Fruit fly (Drosophila melanogaster): ENCODE results near the gene CG4229.

Gene CG4229

dm6 chr3L:16542998-16543624 is 13.5 kb upstream of the CG4229 start, which contains the start of gene CG43373 (continued):
- peak; percentile 63 for TF ChIP-seq CG5180 (GFP tag; optimal IDR thresholded peaks at IDR 0.05)
- peak; percentile 71 for TF ChIP-seq Jarid2 (GFP tag; optimal IDR thresholded peaks at IDR 0.05)
- TF ChIP-seq Hmr (GFP tag; optimal IDR thresholded peaks at IDR 0.05) = peak; percentile 35
- TF ChIP-seq sd (tag; optimal IDR thresholded peaks at IDR 0.05) = peak; percentile 2
- TF ChIP-seq CG34376 (GFP tag; optimal IDR thresholded peaks at IDR 0.05) = peak; percentile 9
- TF ChIP-seq Deaf1 (tag; optimal IDR thresholded peaks at IDR 0.05) = peak; percentile 63
- TF ChIP-seq kah (GFP tag; optimal IDR thresholded peaks at IDR 0.05) = peak; percentile 27
- no peak for TF ChIP-seq wdn (GFP tag; IDR thresholded peaks at IDR 0.05)
- TF ChIP-seq mirr (GFP tag; optimal IDR thresholded peaks at IDR 0.05) = peak; percentile 16
- TF ChIP-seq oc (tag; optimal IDR thresholded peaks at IDR 0.05) = peak; percentile 8
- TF ChIP-seq CG8290 (GFP tag; optimal IDR thresholded peaks at IDR 0.05) = no peak
- peak in 1 of 2 experiments; percentile 12 for TF ChIP-seq CG8290 (tag; optimal IDR thresholded peaks at IDR 0.05)
- no peak for TF ChIP-seq Elba2 (GFP tag; optimal IDR thresholded peaks at IDR 0.05)
- 0 out of 3 replicates have a peak, but pooled peaks have one; percentile 60 for TF ChIP-seq CG11456 (GFP tag; IDR thresholded peaks at IDR 0.05)
- TF ChIP-seq Mes4 (GFP tag; optimal IDR thresholded peaks at IDR 0.05) = no peak
- TF ChIP-seq CG17568 (GFP tag; optimal IDR thresholded peaks at IDR 0.05) = peak; percentile 26
- TF ChIP-seq Blimp-1 (GFP tag; optimal IDR thresholded peaks at IDR 0.05) = peak; percentile 97
- no peak for TF ChIP-seq slbo (GFP tag; IDR thresholded peaks at IDR 0.05)
- TF ChIP-seq row (GFP tag; IDR thresholded peaks at IDR 0.05) = no peak
- peak; percentile 28 for TF ChIP-seq odd (GFP tag; optimal IDR thresholded peaks at IDR 0.05)
- no peak for TF ChIP-seq p53 (GFP tag; optimal IDR thresholded peaks at IDR 0.05)
- peak; percentile 61 for TF ChIP-seq Fer1 (GFP tag; optimal IDR thresholded peaks at IDR 0.05)
- peak; percentile 62 for TF ChIP-seq Ets65A (GFP tag)
- 0 out of 2 replicates have a peak, but pooled peaks have one; percentile 9 for TF ChIP-seq CG11696 (GFP tag; IDR thresholded peaks at IDR 0.05)
- TF ChIP-seq sens (GFP tag) = peak; percentile 41
- TF ChIP-seq CG11504 (tag; optimal IDR thresholded peaks at IDR 0.05) = peak; percentile 19
- peak; percentile 100 for TF ChIP-seq CG15601 (tag; optimal IDR thresholded peaks at IDR 0.05)
- TF ChIP-seq CG17359 (tag; optimal IDR thresholded peaks at IDR 0.05) = no peak
- TF ChIP-seq CG6854 (GFP tag; optimal IDR thresholded peaks at IDR 0.05) = peak; percentile 22
- peak; percentile 61 for TF ChIP-seq abd-A (tag; optimal IDR thresholded peaks at IDR 0.05)
- TF ChIP-seq CG3407 (GFP tag; optimal IDR thresholded peaks at IDR 0.05) = no peak
- TF ChIP-seq ERR (GFP tag; optimal IDR thresholded peaks at IDR 0.05) = no peak
- TF ChIP-seq CG4328 (GFP tag; optimal IDR thresholded peaks at IDR 0.05) = no peak
- TF ChIP-seq CG4360 (GFP tag; IDR thresholded peaks at IDR 0.05) = no peak
- TF ChIP-seq CG17385 (GFP tag; optimal IDR thresholded peaks at IDR 0.05) = peak; percentile 34
- no peak for TF ChIP-seq corto (GFP tag; optimal IDR thresholded peaks at IDR 0.05)

dm6 chr3L:16544220-16544619 is 12.4 kb upstream of the CG4229 start:
- TF ChIP-seq lilli (GFP tag; optimal IDR thresholded peaks at IDR 0.05) = peak; percentile 47
- no peak for TF ChIP-seq Doc2 (GFP tag; IDR thresholded peaks at IDR 0.05)
- no peak for TF ChIP-seq CG6654 (GFP tag; optimal IDR thresholded peaks at IDR 0.05)
- TF ChIP-seq NC2β (GFP tag; optimal IDR thresholded peaks at IDR 0.05) = peak; percentile 29
- no peak for TF ChIP-seq D19B (GFP tag; optimal IDR thresholded peaks at IDR 0.05)
- TF ChIP-seq CG14710 (tag; optimal IDR thresholded peaks at IDR 0.05) = peak; percentile 25
- TF ChIP-seq ewg (GFP tag; optimal IDR thresholded peaks at IDR 0.05) = peak; percentile 41
- peak; percentile 3 for TF ChIP-seq Hmr (GFP tag; optimal IDR thresholded peaks at IDR 0.05)
- no peak for TF ChIP-seq bowl (GFP tag; IDR thresholded peaks at IDR 0.05)
- peak; percentile 16 for TF ChIP-seq Atf-2 (GFP tag; optimal IDR thresholded peaks at IDR 0.05)
- peak; percentile 57 for TF ChIP-seq CG4820 (GFP tag; optimal IDR thresholded peaks at IDR 0.05)
- peak; percentile 13 for TF ChIP-seq pnt (GFP tag; optimal IDR thresholded peaks at IDR 0.05)
- TF ChIP-seq phol (tag; optimal IDR thresholded peaks at IDR 0.05) = peak; percentile 52
- TF ChIP-seq Fer3 (tag; optimal IDR thresholded peaks at IDR 0.05) = peak; percentile 23
- TF ChIP-seq grau (tag; optimal IDR thresholded peaks at IDR 0.05) = no peak
- TF ChIP-seq CG17385 (GFP tag; optimal IDR thresholded peaks at IDR 0.05) = peak; percentile 18
- peak; percentile 15 for TF ChIP-seq CG7786 (GFP tag; optimal IDR thresholded peaks at IDR 0.05)
- peak; percentile 43 for TF ChIP-seq Antp (GFP tag; optimal IDR thresholded peaks at IDR 0.05)
